Worm (Caenorhabditis elegans) whole organism, L4/young adult: ENCODE measurements around the gene dlc-4.

Source experiments
- W03F9.2 ChIP-seq: fragments of 150-350 bp; optimal IDR thresholded peaks from 2 replicates; lab custom pipeline; 2014; ENCODE audit warnings: missing biosample characterization, missing genetic modification characterization
- dao-5 ChIP-seq: sonication (generic microtip); optimal IDR thresholded peaks from 2 replicates; lab custom pipeline; 2016; ENCODE audit warnings: missing genotype, missing genetic modification characterization, moderate library complexity, missing compliant biosample characterization
- him-1 ChIP-seq: sonication (generic microtip); optimal IDR thresholded peaks from 2 replicates; lab custom pipeline; 2016; ENCODE audit warnings: missing genotype, missing genetic modification reagents, missing genetic modification characterization, missing compliant biosample characterization

DNA sequence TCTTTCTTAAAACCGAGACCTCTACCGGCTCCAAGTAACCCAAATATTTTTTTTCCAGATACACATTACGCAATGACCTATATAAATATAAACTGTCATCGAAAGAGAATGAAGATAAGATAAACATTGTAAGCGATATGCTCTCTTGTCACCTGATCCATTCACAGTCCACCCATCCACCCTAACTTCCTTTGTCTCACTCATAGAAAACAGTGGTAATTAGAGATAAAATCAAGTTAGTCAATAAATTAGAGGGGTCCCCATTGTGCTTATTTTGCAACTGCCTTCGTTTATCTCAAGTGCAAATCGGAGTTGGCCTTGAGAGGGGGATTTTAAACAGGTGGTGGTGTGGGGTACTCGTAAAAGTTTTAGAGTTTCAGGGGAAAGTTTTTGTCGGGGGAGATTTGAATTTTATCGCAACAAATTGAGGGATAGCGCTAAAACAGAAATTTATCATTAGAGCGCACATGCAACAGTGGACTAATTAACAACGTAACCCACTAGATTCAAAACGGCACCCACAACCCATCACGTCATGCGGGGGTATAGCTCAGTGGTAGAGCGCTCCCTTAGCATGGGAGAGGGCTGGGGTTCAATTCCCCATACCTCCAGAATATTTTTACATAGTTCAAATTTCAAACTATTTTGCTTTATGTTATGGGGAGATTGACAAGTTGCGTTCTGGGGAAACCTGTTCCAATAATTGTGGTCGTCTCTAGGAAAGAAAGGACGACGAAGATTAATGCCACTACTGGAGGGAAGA lies 45.0 kb upstream of the dlc-4 start:
- TF ChIP-seq W03F9.2 (tag; lab: Kevin White, UChicago) (peak; percentile 20), him-1 (no peak), dao-5 (tag; lab: Kevin White, UChicago) (no peak)
